Worm (Caenorhabditis elegans) whole organism, L2 larva: ENCODE data around the gene C17F4.11.
"Not testable (repeated sequence)": the region's sequence is repeated elsewhere in the genome, so short reads cannot be mapped to it uniquely, and the experiment has no call there.

ENCODE experiments used
- C34F6.9 ChIP-seq: fragments of 150-350 bp; optimal IDR thresholded peaks from 2 replicates; lab custom pipeline; 2014; ENCODE audit warnings: missing biosample characterization, missing genetic modification characterization
- F13H6.1 ChIP-seq: sonication (generic microtip); optimal IDR thresholded peaks from 2 replicates; lab custom pipeline; 2016; ENCODE audit warnings: missing genetic modification characterization, missing compliant biosample characterization
- ZK546.5 ChIP-seq: sonication (generic microtip); optimal IDR thresholded peaks from 2 replicates; lab custom pipeline; 2017; ENCODE audit warnings: missing biosample characterization, missing genetic modification characterization
- alr-1 ChIP-seq: fragments of 150-350 bp; optimal IDR thresholded peaks from 2 replicates; lab custom pipeline; 2014; ENCODE audit warnings: missing biosample characterization, missing genetic modification characterization
- aly-2 ChIP-seq: fragments of 150-350 bp; optimal IDR thresholded peaks from 2 replicates; lab custom pipeline; 2014; ENCODE audit warnings: missing biosample characterization, missing genetic modification characterization
- ama-1 ChIP-seq: fragments of 150-350 bp; optimal IDR thresholded peaks from 2 replicates; lab custom pipeline; 2018; ENCODE audit warnings: inconsistent platforms
- blmp-1 ChIP-seq: sonication (generic microtip); optimal IDR thresholded peaks from 2 replicates; lab custom pipeline; 2017; ENCODE audit warnings: missing genetic modification characterization, mild to moderate bottlenecking, missing compliant biosample characterization, antibody characterized with exemption, moderate library complexity; ENCODE audit not compliant: insufficient read depth
- crh-2 ChIP-seq: sonication (generic microtip); optimal IDR thresholded peaks from 2 replicates; lab custom pipeline; 2017; ENCODE audit warnings: missing biosample characterization, missing genetic modification characterization
- dmd-4 ChIP-seq: sonication (generic microtip); optimal IDR thresholded peaks from 2 replicates; lab custom pipeline; 2017; ENCODE audit warnings: missing biosample characterization, missing genetic modification characterization
- egl-27 ChIP-seq: sonication (generic microtip); optimal IDR thresholded peaks from 3 replicates; lab custom pipeline; 2017; ENCODE audit warnings: missing biosample characterization, missing genetic modification reagents, missing genetic modification characterization
- elt-1 ChIP-seq: fragments of 150-350 bp; optimal IDR thresholded peaks from 2 replicates; lab custom pipeline; 2014; ENCODE audit warnings: missing biosample characterization, missing genetic modification characterization
- fos-1 ChIP-seq: fragments of 150-350 bp; optimal IDR thresholded peaks from 2 replicates; lab custom pipeline; 2014; ENCODE audit warnings: missing biosample characterization, missing genetic modification characterization
- gmeb-1 ChIP-seq: fragments of 150-350 bp; optimal IDR thresholded peaks from 2 replicates; lab custom pipeline; 2014; ENCODE audit warnings: missing biosample characterization, missing genetic modification characterization
- lin-13 ChIP-seq: fragments of 150-350 bp; optimal IDR thresholded peaks from 2 replicates; lab custom pipeline; 2014; ENCODE audit warnings: missing biosample characterization, missing genetic modification reagents, missing genetic modification characterization
- lin-39 ChIP-seq: fragments of 150-350 bp; optimal IDR thresholded peaks from 2 replicates; lab custom pipeline; 2014; ENCODE audit warnings: missing biosample characterization, missing genetic modification reagents, missing genetic modification characterization
- lsy-2 ChIP-seq, 2 experiments: fragments of 150-350 bp in 1 of 2; sonication (generic microtip) in 1 of 2; optimal IDR thresholded peaks; 2 replicates each; lab custom pipeline; 2014 to 2017; ENCODE audit warnings: missing biosample characterization in 2 of 2, missing genetic modification characterization in 2 of 2
- nhr-10 ChIP-seq: sonication (generic microtip); optimal IDR thresholded peaks from 2 replicates; lab custom pipeline; 2017; ENCODE audit warnings: missing biosample characterization, missing genetic modification characterization
- nhr-11 ChIP-seq: fragments of 150-350 bp; optimal IDR thresholded peaks from 2 replicates; lab custom pipeline; 2014; ENCODE audit warnings: missing biosample characterization, missing genetic modification characterization
- nhr-21 ChIP-seq: fragments of 150-350 bp; optimal IDR thresholded peaks from 2 replicates; lab custom pipeline; 2014; ENCODE audit warnings: missing biosample characterization, missing genetic modification characterization
- nhr-6 ChIP-seq: fragments of 150-350 bp; optimal IDR thresholded peaks from 2 replicates; lab custom pipeline; 2014; ENCODE audit warnings: missing biosample characterization, missing genetic modification characterization
- nhr-77 ChIP-seq: fragments of 150-350 bp; optimal IDR thresholded peaks from 2 replicates; lab custom pipeline; 2014; ENCODE audit warnings: missing biosample characterization, missing genetic modification characterization
- sem-4 ChIP-seq: fragments of 150-350 bp; optimal IDR thresholded peaks from 2 replicates; lab custom pipeline; 2014; ENCODE audit warnings: missing biosample characterization, missing genetic modification reagents, missing genetic modification characterization
- sma-3 ChIP-seq: sonication (generic microtip); optimal IDR thresholded peaks from 2 replicates; lab custom pipeline; 2016; ENCODE audit warnings: missing genetic modification reagents, missing genetic modification characterization, missing compliant biosample characterization
- snpc-4 ChIP-seq: fragments of 150-350 bp; optimal IDR thresholded peaks from 2 replicates; lab custom pipeline; 2014; ENCODE audit warnings: missing biosample characterization, missing genetic modification characterization
- unc-39 ChIP-seq: fragments of 150-350 bp; optimal IDR thresholded peaks from 2 replicates; lab custom pipeline; 2014; ENCODE audit warnings: missing biosample characterization, missing genetic modification characterization
- unc-55 ChIP-seq: fragments of 150-350 bp; sonication (generic microtip); optimal IDR thresholded peaks from 3 replicates; lab custom pipeline; 2014; ENCODE audit warnings: missing biosample characterization, missing genetic modification reagents, missing genetic modification characterization
- zag-1 ChIP-seq: fragments of 150-350 bp; optimal IDR thresholded peaks from 2 replicates; lab custom pipeline; 2014; ENCODE audit warnings: missing biosample characterization, missing genetic modification characterization
- ztf-1 ChIP-seq: fragments of 200-800 bp; sonication (Bioruptor generic); conservative IDR thresholded peaks from 2 replicates; pipeline ENCODE4 v1.3.6; 2022; ENCODE audit warnings: missing genetic modification characterization, missing compliant biosample characterization
- ztf-11 ChIP-seq: sonication (generic microtip); optimal IDR thresholded peaks from 2 replicates; lab custom pipeline; 2017; ENCODE audit warnings: missing biosample characterization, missing genetic modification characterization
- ztf-4 ChIP-seq: fragments of 150-350 bp; optimal IDR thresholded peaks from 2 replicates; lab custom pipeline; 2014; ENCODE audit warnings: missing biosample characterization, missing genetic modification characterization

Gene C17F4.11

ce11 chrII:3237038-3237521 lies at the start of gene C17F4.11, which contains the start of gene srz-67:
Gene C17F4.11, plus strand, starts transcription at chrII:3237471.
Gene srz-67, minus strand, starts transcription at chrII:3237138.
- TF ChIP-seq alr-1 (tag; lab: Kevin White, UChicago) = no peak
- TF ChIP-seq sma-3 (GFP tag; lab: Kevin White, UChicago) = no peak
- no peak for TF ChIP-seq egl-27 (tag; lab: Kevin White, UChicago)
- TF ChIP-seq elt-1 = no peak
- no peak for TF ChIP-seq crh-2 (tag; lab: Kevin White, UChicago)

ce11 chrII:3189038-3189437 lies 48.2 kb upstream of the C17F4.11 start, which contains the start of gene Y27F2A.11:
Gene Y27F2A.11, plus strand, starts transcription at chrII:3189338.
- TF ChIP-seq sma-3 (GFP tag; lab: Kevin White, UChicago); ZK546.5; gmeb-1 (tag; lab: Kevin White, UChicago): not testable (repeated sequence)

DNA sequence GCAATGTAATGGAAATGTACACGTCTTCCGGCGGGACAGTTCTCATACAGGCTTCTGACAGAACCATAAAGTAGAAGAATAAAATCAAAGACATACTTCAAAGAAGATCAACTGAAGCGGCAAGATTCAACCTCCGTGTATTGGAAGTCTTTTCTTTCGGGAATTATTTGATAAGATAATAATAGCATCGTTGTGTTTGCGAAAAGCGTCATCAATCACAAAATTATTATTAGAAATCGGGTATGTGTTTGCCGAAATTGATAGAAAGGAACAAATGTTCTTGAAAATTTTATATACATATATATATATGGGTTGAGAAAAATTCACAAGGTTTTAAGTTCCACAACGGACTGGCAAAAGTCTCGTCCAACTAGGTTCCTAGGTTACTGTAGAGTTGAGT lies 45.7 kb upstream of the C17F4.11 start, which contains the start of gene Y27F2A.9:
Y27F2A.9 (minus strand) TSS at position 101 of the 400 bp plus-strand sequence.
- TF ChIP-seq lin-39, unc-39, aly-2 (tag; lab: Kevin White, UChicago): not testable (repeated sequence)

- TF ChIP-seq zag-1 (tag; lab: Kevin White, UChicago) = no peak
- TF ChIP-seq ama-1 (lab: Kevin White, UChicago) = no peak
- TF ChIP-seq F13H6.1 (tag; lab: Kevin White, UChicago) = no peak
- TF ChIP-seq gmeb-1 (tag; lab: Kevin White, UChicago) = no peak
- no peak for TF ChIP-seq elt-1
- TF ChIP-seq ztf-1 (GFP tag; lab: Robert Waterston, UW) = no peak
- no peak for TF ChIP-seq dmd-4 (tag; lab: Kevin White, UChicago)
- no peak for TF ChIP-seq ztf-4 (tag; lab: Kevin White, UChicago)
- TF ChIP-seq nhr-11 (tag; lab: Kevin White, UChicago) = no peak
- no peak for TF ChIP-seq nhr-6
- no peak for TF ChIP-seq ztf-11
- no peak for TF ChIP-seq sem-4
Observed at ce11 chrII:3195739-3196138, 41.5 kb upstream of the C17F4.11 start.

DNA sequence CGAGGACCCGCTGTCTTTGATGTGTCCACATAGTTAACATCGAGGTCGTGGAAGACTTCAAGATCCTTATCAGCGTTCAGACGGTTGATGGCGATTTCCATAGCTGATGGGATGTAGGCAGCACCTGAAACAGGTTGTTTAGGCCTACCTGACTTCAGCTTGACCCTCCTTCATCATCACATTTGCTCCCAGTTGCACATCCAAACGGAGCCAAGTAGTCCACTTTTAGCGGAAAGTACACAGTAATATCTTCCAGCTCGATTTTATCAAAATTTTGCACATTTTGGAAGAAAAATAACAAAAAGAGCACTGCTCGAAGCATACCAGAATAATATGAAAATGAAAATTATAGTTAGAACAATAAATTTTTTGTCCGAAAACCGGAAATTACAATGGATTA lies 40.3 kb upstream of the C17F4.11 start, which contains the start of gene gcy-15:
gcy-15 (minus strand) TSS at position 101 of the 400 bp plus-strand sequence.
- TF ChIP-seq ama-1 (lab: Kevin White, UChicago) (no peak), lin-13 (GFP tag; lab: Kevin White, UChicago) (no peak), nhr-6 (no peak), snpc-4 (tag; lab: Kevin White, UChicago) (no peak), crh-2 (tag; lab: Kevin White, UChicago) (no peak), lsy-2 (tag; optimal IDR thresholded peaks at IDR 0.05; lab: Kevin White, UChicago) (no peak)

ce11 chrII:3198998-3199397 lies 38.3 kb upstream of the C17F4.11 start, which contains the start of gene sri-51:
Gene sri-51, minus strand, starts transcription at chrII:3199098.
- TF ChIP-seq unc-55 (GFP tag; lab: Kevin White, UChicago) (no peak), gmeb-1 (tag; lab: Kevin White, UChicago) (no peak), ZK546.5 (no peak), snpc-4 (tag; lab: Kevin White, UChicago) (no peak), nhr-10 (tag; lab: Kevin White, UChicago) (no peak), nhr-21 (tag; lab: Kevin White, UChicago) (no peak), fos-1 (no peak), dmd-4 (tag; lab: Kevin White, UChicago) (no peak), alr-1 (tag; lab: Kevin White, UChicago) (no peak), C34F6.9 (no peak)

DNA sequence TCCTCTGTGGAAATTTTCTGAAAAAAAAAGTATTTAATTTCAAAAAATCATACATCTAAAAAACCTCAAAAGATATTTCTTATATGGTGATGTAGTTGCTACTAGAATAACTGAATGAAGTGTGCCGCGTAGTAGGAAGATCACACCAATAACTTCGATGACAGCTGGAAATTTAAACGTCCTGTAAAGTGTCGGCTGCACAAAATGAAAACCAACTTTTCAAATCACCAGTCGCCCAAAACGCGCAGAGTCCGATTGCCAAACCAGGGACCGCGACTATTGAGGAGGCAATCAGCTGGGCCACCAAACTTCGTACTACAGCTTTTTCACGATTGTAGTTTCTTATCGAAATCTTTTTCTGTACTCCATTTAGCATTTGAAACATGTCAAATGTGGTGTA lies 36.0 kb upstream of the C17F4.11 start, which contains the start of gene sri-48:
sri-48 (minus strand) TSS at position 101 of the 400 bp plus-strand sequence.
- TF ChIP-seq blmp-1 (tag; lab: Kevin White, UChicago); fos-1; nhr-77 (tag; lab: Kevin White, UChicago): not testable (repeated sequence)
- TF ChIP-seq, all 48 proteins: peak for 0; not testable (repeated sequence) for 48
